Worm (Caenorhabditis elegans): ENCODE measurements around the gene R12B2.8.

The R12B2.8 gene

DNA sequence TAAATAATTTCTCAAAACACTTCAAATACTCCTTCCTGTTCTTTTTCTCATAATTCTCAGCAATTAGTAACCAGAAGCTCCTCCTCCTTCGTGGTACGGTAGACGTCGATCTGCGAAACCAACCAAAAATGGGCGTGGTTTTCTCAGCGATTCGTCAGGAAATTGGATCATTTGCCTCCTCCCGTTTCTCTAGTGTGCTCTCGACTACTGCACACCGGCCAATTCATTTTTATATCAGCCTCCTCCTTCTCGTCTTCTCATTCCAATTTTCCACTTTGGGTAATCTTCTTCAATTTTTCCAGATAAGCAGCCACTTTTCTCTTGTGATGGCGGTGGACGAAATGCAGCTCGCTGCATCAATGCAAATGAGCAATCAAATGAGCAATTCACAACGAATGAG is 25.0 kb upstream of the R12B2.8 start, which contains the start of gene ceh-10:
Gene ceh-10, plus strand, starts transcription at position 301 of the 400 bp plus-strand sequence.
- TF ChIP-seq zip-2 (tag; optimal IDR thresholded peaks at IDR 0.05) (no peak), fkh-10 (GFP tag; optimal IDR thresholded peaks at IDR 0.05) (no peak), ama-1 (optimal IDR thresholded peaks at IDR 0.05) (no peak), lir-3 (tag; optimal IDR thresholded peaks at IDR 0.05) (no peak), aly-2 (tag; optimal IDR thresholded peaks at IDR 0.05) (no peak), dpl-1 (GFP tag; optimal IDR thresholded peaks at IDR 0.05) (no peak), ceh-82 (tag; optimal IDR thresholded peaks at IDR 0.05) (no peak), zfp-3 (GFP tag; conservative IDR thresholded peaks at IDR 0.05) (no peak), arid-1 (GFP tag; conservative IDR thresholded peaks at IDR 0.05) (no peak), mxl-2 (GFP tag; conservative IDR thresholded peaks at IDR 0.05) (no peak)

DNA sequence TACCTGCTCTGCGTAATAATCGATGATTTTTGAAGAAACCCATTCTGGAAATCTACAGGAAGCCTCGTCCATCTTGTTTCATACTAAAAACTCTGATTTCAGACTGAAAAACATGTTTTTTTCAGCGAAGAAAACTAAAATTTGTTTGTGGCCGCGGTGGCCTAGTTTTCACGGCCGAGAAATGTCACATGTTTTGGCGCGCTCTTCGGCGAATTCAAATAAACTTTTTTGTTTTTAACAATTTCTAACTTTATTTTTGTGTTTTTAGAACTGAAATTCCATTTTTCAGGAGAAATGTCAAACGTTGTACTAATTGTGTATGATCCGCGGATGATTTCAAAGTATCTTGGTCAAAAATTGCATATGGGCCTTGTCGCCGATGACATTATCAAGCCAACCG is 20.7 kb upstream of the R12B2.8 start, which contains the start of the genes polq-1 and him-10:
Gene polq-1, minus strand, starts transcription at position 190 of the 400 bp plus-strand sequence.
Gene him-10, plus strand, starts transcription at position 290 of the 400 bp plus-strand sequence.
- TF ChIP-seq hif-1 (tag; optimal IDR thresholded peaks at IDR 0.05) (peak in 1 of 2 experiments; percentile 38), set-16 (GFP tag; IDR thresholded peaks at IDR 0.05) (no peak), nhr-25 (tag; optimal IDR thresholded peaks at IDR 0.05; ENCODE audit: borderline replicate concordance, insufficient read depth) (no peak), Y105C5A.15 (GFP tag; IDR thresholded peaks at IDR 0.05) (no peak), daf-8 (GFP tag; IDR thresholded peaks at IDR 0.05) (no peak), gei-8 (GFP tag; optimal IDR thresholded peaks at IDR 0.05) (no peak), nhr-48 (tag; optimal IDR thresholded peaks at IDR 0.05) (no peak), egl-27 (tag; optimal IDR thresholded peaks at IDR 0.05) (no peak), madf-5 (GFP tag; IDR thresholded peaks at IDR 0.05) (no peak), hlh-30 (tag; optimal IDR thresholded peaks at IDR 0.05; ENCODE audit: insufficient read depth) (peak; percentile 55), mxl-2 (GFP tag; conservative IDR thresholded peaks at IDR 0.05) (no peak), daf-16 (GFP tag; optimal IDR thresholded peaks at IDR 0.05) (no peak), daf-16 (tag; optimal IDR thresholded peaks at IDR 0.05) (no peak), nhr-102 (tag; optimal IDR thresholded peaks at IDR 0.05) (no peak), mes-2 (tag; optimal IDR thresholded peaks at IDR 0.05; ENCODE audit: poor library complexity, severe bottlenecking) (peak; percentile 89), mep-1 (tag; optimal IDR thresholded peaks at IDR 0.05) (no peak), zag-1 (tag; optimal IDR thresholded peaks at IDR 0.05) (no peak), attf-4 (tag; optimal IDR thresholded peaks at IDR 0.05) (no peak), fos-1 (tag; optimal IDR thresholded peaks at IDR 0.05) (no peak), dpl-1 (GFP tag; optimal IDR thresholded peaks at IDR 0.05) (peak; percentile 76), madf-9 (GFP tag; conservative IDR thresholded peaks at IDR 0.05) (no peak), ceh-32 (tag; optimal IDR thresholded peaks at IDR 0.05; ENCODE audit: poor library complexity) (no peak), arid-1 (GFP tag; conservative IDR thresholded peaks at IDR 0.05) (no peak), ceh-20 (GFP tag; IDR thresholded peaks at IDR 0.05) (no peak), Y75B8A.6 (GFP tag; IDR thresholded peaks at IDR 0.05) (no peak), unc-130 (GFP tag; optimal IDR thresholded peaks at IDR 0.05) (peak; percentile 59), mdl-1 (tag; optimal IDR thresholded peaks at IDR 0.05) (no peak), F26F4.8 (GFP tag; conservative IDR thresholded peaks at IDR 0.05) (no peak), R02D3.7 (tag; optimal IDR thresholded peaks at IDR 0.05) (no peak)

DNA sequence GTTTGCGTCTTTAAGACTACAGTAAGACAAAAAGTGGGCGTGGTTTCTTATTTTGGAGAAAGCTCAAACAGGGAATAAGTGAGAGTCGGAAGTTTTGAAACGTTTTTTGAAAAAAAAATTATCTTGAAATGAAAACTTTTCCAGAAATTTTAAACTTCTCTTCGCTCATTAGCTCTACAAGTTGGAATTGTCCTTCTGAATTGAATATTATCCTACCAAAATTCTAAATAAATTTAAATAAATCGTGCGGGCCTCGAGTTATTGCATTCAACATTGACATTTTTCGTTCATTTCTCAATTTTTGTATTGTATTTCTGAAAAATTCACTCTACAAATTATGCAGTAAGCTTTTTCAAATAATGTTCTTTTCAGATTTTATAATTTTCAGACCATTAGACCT is 18.4 kb upstream of the R12B2.8 start, which contains the start of gene R12B2.3:
Gene R12B2.3, plus strand, starts transcription at position 301 of the 400 bp plus-strand sequence.
- TF ChIP-seq R02D3.7 (tag; optimal IDR thresholded peaks at IDR 0.05) = no peak
- no peak for TF ChIP-seq ceh-62 (tag; optimal IDR thresholded peaks at IDR 0.05)
- TF ChIP-seq aly-2 (tag; optimal IDR thresholded peaks at IDR 0.05) = no peak
- no peak for TF ChIP-seq Y48G9A.11 (GFP tag; IDR thresholded peaks at IDR 0.05)
- TF ChIP-seq egl-43 (GFP tag; IDR thresholded peaks at IDR 0.05) = no peak
- TF ChIP-seq nhr-10 (tag; optimal IDR thresholded peaks at IDR 0.05) = no peak
- TF ChIP-seq lin-38 (GFP tag; IDR thresholded peaks at IDR 0.05) = no peak
- no peak for TF ChIP-seq lin-29 (GFP tag; IDR thresholded peaks at IDR 0.05)
- TF ChIP-seq F26F4.8 (GFP tag; conservative IDR thresholded peaks at IDR 0.05) = no peak
- TF ChIP-seq D1046.2 (GFP tag; IDR thresholded peaks at IDR 0.05) = no peak
- no peak for TF ChIP-seq snpc-4 (tag; optimal IDR thresholded peaks at IDR 0.05)
- no peak for TF ChIP-seq lin-1 (GFP tag; IDR thresholded peaks at IDR 0.05)
- TF ChIP-seq mdt-29 (GFP tag; IDR thresholded peaks at IDR 0.05) = no peak

Measured in whole organism, L4 larva.